Worm (Caenorhabditis elegans) whole organism, L2 larva: Measurements from ENCODE around the gene Y48A5A.3.

Experiments used
- Y55F3AM.14 ChIP-seq: fragments of 200-800 bp; sonication (Bioruptor generic); optimal IDR thresholded peaks from 2 replicates; lab custom pipeline; 2018; ENCODE audit warnings: mild to moderate bottlenecking, missing genetic modification characterization, missing compliant biosample characterization
- ZK546.5 ChIP-seq: sonication (generic microtip); optimal IDR thresholded peaks from 2 replicates; lab custom pipeline; 2017; ENCODE audit warnings: missing biosample characterization, missing genetic modification characterization
- alr-1 ChIP-seq: fragments of 150-350 bp; optimal IDR thresholded peaks from 2 replicates; lab custom pipeline; 2014; ENCODE audit warnings: missing biosample characterization, missing genetic modification characterization
- ceh-16 ChIP-seq: fragments of 150-350 bp; optimal IDR thresholded peaks from 2 replicates; lab custom pipeline; 2014; ENCODE audit warnings: missing biosample characterization, missing genetic modification characterization
- ceh-82 ChIP-seq: fragments of 150-350 bp; optimal IDR thresholded peaks from 2 replicates; lab custom pipeline; 2014; ENCODE audit warnings: missing biosample characterization, missing genetic modification characterization
- crh-2 ChIP-seq: sonication (generic microtip); optimal IDR thresholded peaks from 2 replicates; lab custom pipeline; 2017; ENCODE audit warnings: missing biosample characterization, missing genetic modification characterization
- dmd-4 ChIP-seq: sonication (generic microtip); optimal IDR thresholded peaks from 2 replicates; lab custom pipeline; 2017; ENCODE audit warnings: missing biosample characterization, missing genetic modification characterization
- elt-3 ChIP-seq: sonication (generic microtip); optimal IDR thresholded peaks from 2 replicates; lab custom pipeline; 2017; ENCODE audit warnings: missing biosample characterization, missing genetic modification characterization
- fos-1 ChIP-seq: fragments of 150-350 bp; optimal IDR thresholded peaks from 2 replicates; lab custom pipeline; 2014; ENCODE audit warnings: missing biosample characterization, missing genetic modification characterization
- gmeb-1 ChIP-seq: fragments of 150-350 bp; optimal IDR thresholded peaks from 2 replicates; lab custom pipeline; 2014; ENCODE audit warnings: missing biosample characterization, missing genetic modification characterization
- lin-13 ChIP-seq: fragments of 150-350 bp; optimal IDR thresholded peaks from 2 replicates; lab custom pipeline; 2014; ENCODE audit warnings: missing biosample characterization, missing genetic modification reagents, missing genetic modification characterization
- lin-39 ChIP-seq: fragments of 150-350 bp; optimal IDR thresholded peaks from 2 replicates; lab custom pipeline; 2014; ENCODE audit warnings: missing biosample characterization, missing genetic modification reagents, missing genetic modification characterization
- lsy-2 ChIP-seq, 2 experiments: fragments of 150-350 bp in 1 of 2; sonication (generic microtip) in 1 of 2; optimal IDR thresholded peaks; 2 replicates each; lab custom pipeline; 2014 to 2017; ENCODE audit warnings: missing biosample characterization in 2 of 2, missing genetic modification characterization in 2 of 2
- mab-5 ChIP-seq: fragments of 150-350 bp; optimal IDR thresholded peaks from 2 replicates; lab custom pipeline; 2014; ENCODE audit warnings: missing biosample characterization, missing genetic modification characterization
- mbf-1 ChIP-seq: sonication (generic microtip); optimal IDR thresholded peaks from 2 replicates; lab custom pipeline; 2017; ENCODE audit warnings: missing biosample characterization, missing genetic modification characterization
- nhr-10 ChIP-seq: sonication (generic microtip); optimal IDR thresholded peaks from 2 replicates; lab custom pipeline; 2017; ENCODE audit warnings: missing biosample characterization, missing genetic modification characterization
- nhr-129 ChIP-seq: fragments of 150-350 bp; optimal IDR thresholded peaks from 2 replicates; lab custom pipeline; 2014; ENCODE audit warnings: missing biosample characterization, missing genetic modification characterization
- nhr-23 ChIP-seq: fragments of 150-350 bp; optimal IDR thresholded peaks from 2 replicates; lab custom pipeline; 2014; ENCODE audit warnings: missing biosample characterization, missing genetic modification reagents, missing genetic modification characterization
- nhr-237 ChIP-seq: fragments of 150-350 bp; optimal IDR thresholded peaks from 2 replicates; lab custom pipeline; 2014; ENCODE audit warnings: missing biosample characterization, missing genetic modification characterization
- sem-4 ChIP-seq: fragments of 150-350 bp; optimal IDR thresholded peaks from 2 replicates; lab custom pipeline; 2014; ENCODE audit warnings: missing biosample characterization, missing genetic modification reagents, missing genetic modification characterization
- sma-9 ChIP-seq, 2 experiments: fragments of 150-350 bp in 1 of 2; sonication (generic microtip) in 1 of 2; optimal IDR thresholded peaks; 2 replicates each; lab custom pipeline; 2014 to 2016; ENCODE audit warnings: missing genetic modification characterization in 2 of 2, mild to moderate bottlenecking in 1 of 2, missing biosample characterization in 1 of 2, missing compliant biosample characterization in 1 of 2, missing genetic modification reagents in 1 of 2, moderate library complexity in 1 of 2
- unc-39 ChIP-seq: fragments of 150-350 bp; optimal IDR thresholded peaks from 2 replicates; lab custom pipeline; 2014; ENCODE audit warnings: missing biosample characterization, missing genetic modification characterization
- unc-62 ChIP-seq: fragments of 150-350 bp; optimal IDR thresholded peaks from 2 replicates; lab custom pipeline; 2014; ENCODE audit warnings: missing biosample characterization, missing genetic modification reagents, missing genetic modification characterization
- ztf-11 ChIP-seq: sonication (generic microtip); optimal IDR thresholded peaks from 2 replicates; lab custom pipeline; 2017; ENCODE audit warnings: missing biosample characterization, missing genetic modification characterization
- ztf-4 ChIP-seq: fragments of 150-350 bp; optimal IDR thresholded peaks from 2 replicates; lab custom pipeline; 2014; ENCODE audit warnings: missing biosample characterization, missing genetic modification characterization

The Y48A5A.3 gene

DNA sequence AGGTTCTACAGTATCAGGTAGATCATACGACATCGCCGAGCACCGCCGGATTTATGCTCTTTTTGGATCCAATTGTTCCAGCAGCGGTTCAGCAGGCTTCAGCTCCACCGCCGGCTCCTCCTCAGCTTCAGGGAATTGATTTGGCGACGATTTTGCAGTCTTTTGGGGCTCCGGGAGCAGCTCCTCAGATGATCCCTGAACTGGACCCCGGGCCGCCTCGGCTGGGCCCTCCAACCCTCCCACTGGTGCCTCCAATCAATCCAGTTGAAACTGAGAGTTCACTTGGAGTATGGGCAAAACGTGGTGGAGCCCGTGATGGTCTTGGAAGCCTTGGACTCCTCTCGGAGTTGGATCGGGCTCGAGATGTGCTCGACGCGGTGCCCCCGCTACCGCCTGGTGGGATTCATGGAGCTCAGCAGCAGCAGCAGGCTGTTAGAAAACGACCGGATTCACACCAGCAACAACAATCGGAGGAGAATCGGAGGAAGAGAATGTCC lies 21.4 kb downstream of the Y48A5A.3 start:
- TF ChIP-seq ceh-16 (tag; lab: Kevin White, UChicago) (no peak), unc-39 (tag; lab: Kevin White, UChicago) (no peak), elt-3 (tag; lab: Kevin White, UChicago) (no peak), sem-4 (no peak), mbf-1 (tag; lab: Kevin White, UChicago) (no peak), mab-5 (tag; lab: Kevin White, UChicago) (no peak), alr-1 (tag; lab: Kevin White, UChicago) (no peak), dmd-4 (tag; lab: Kevin White, UChicago) (no peak), crh-2 (tag; lab: Kevin White, UChicago) (no peak), unc-62 (no peak), sma-9 (GFP tag; optimal IDR thresholded peaks at IDR 0.05; lab: Kevin White, UChicago) (no peak), sma-9 (tag; optimal IDR thresholded peaks at IDR 0.05; lab: Kevin White, UChicago) (no peak)

DNA sequence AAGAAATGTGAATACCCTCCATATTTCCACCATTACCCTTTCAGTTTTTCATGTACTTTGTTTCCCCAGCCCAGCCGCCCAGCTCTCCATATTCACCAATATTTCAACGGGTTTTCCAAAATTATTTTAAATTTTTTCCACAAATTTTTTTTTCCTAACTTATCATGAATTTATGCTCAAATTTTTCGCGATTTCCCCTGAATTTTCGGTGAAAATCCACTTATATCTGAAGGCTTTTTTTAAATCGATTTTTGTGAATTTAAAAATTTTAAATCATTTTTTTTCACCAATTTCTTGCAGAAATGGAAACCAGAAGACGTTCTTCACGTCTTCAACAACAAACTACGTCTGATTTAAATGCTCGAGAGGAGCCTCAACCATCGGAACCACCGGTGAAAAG lies 23.3 kb downstream of the Y48A5A.3 start, which contains the start of gene xpc-1:
Gene xpc-1, plus strand, starts transcription at position 301 of the 400 bp plus-strand sequence.
- TF ChIP-seq ceh-16 (tag; lab: Kevin White, UChicago) (no peak), nhr-23 (tag; lab: Kevin White, UChicago) (no peak)
- TF ChIP-seq, all 48 proteins: peak for 0

DNA sequence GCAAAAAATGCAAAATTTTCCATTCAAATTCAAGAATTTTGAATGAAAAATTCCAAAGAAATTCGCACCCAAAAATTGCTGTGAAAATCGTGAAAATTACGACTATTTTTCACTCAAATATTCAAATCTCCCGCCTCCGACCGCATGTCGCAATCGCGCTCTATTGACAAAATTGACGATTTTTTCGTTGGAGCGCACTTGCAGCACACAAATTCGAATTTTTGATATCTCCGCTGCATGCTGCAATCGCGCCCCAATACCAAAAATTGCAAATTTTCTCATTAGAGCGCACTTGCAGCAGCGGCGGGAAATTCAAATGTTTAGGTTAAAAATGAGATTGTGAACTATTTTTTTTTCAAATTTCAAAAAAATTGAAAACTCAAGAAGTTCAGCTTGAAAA lies 28.2 kb downstream of the Y48A5A.3 start:
- no peak for TF ChIP-seq Y55F3AM.14 (GFP tag; lab: Kevin White, UChicago)
- no peak for TF ChIP-seq ceh-16 (tag; lab: Kevin White, UChicago)
- no peak for TF ChIP-seq alr-1 (tag; lab: Kevin White, UChicago)
- TF ChIP-seq nhr-129 (tag; lab: Kevin White, UChicago) = no peak
- TF ChIP-seq unc-39 (tag; lab: Kevin White, UChicago) = no peak
- TF ChIP-seq unc-62 = no peak
- no peak for TF ChIP-seq nhr-10 (tag; lab: Kevin White, UChicago)
- TF ChIP-seq ztf-4 (tag; lab: Kevin White, UChicago) = no peak
- TF ChIP-seq crh-2 (tag; lab: Kevin White, UChicago) = no peak
- TF ChIP-seq gmeb-1 (tag; lab: Kevin White, UChicago) = no peak
- TF ChIP-seq nhr-237 (tag; lab: Kevin White, UChicago) = no peak
- TF ChIP-seq ZK546.5 = no peak
- TF ChIP-seq ceh-82 (tag; lab: Kevin White, UChicago) = no peak
- no peak for TF ChIP-seq elt-3 (tag; lab: Kevin White, UChicago)
- TF ChIP-seq nhr-23 (tag; lab: Kevin White, UChicago) = no peak
- TF ChIP-seq lsy-2 (tag; optimal IDR thresholded peaks at IDR 0.05; lab: Kevin White, UChicago) = no peak

DNA sequence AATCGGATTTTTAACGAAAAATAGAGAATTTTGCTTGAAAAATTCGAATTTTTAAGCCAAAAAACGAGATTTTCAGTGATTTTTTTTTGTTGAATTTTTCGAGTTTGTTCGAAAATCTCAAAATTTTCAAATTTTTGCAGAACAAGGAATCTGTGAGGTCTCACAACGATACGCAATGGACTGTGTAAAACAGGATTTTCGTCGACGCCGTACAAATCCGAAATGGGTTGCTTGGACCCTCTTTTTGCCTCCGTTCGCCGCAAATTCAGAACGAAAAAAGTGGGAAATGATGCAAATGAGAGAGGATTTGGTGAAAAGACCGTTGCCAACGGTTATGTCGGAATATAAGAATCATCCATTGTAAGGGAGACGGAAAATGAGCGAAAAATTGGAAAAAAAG lies 32.8 kb downstream of the Y48A5A.3 start:
- no peak for TF ChIP-seq fos-1 (tag; lab: Kevin White, UChicago)

DNA sequence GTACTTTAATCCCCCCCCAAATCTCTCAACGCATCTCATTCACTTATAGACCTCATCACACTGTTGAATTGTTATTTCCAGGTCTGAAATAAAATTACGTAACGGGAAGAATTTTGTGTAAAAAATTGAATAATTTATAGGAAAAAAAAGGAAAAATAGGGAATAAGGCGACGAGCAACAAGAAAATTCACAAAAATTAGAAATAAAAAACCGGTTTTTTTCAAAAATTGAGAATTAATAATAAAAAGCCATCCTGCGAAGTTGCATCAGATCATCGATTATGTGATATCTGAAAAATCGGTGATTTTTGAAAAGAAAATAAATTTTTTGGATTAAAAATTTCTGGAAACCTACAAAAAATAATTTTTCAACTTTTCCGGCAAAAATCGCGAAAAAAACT lies 39.4 kb downstream of the Y48A5A.3 start:
- TF ChIP-seq lin-13 = no peak
- TF ChIP-seq lin-39 = no peak
- no peak for TF ChIP-seq ztf-11 (tag; lab: Kevin White, UChicago)
